Worm (Caenorhabditis elegans) whole organism, L3 larva: ENCODE measurements around the gene Y4C6B.1.

Experiments
- ama-1 ChIP-seq: fragments of 150-350 bp; optimal IDR thresholded peaks from 2 replicates; lab custom pipeline; 2018
- egl-27 ChIP-seq: sonication (generic microtip); optimal IDR thresholded peaks from 4 replicates; lab custom pipeline; 2017; ENCODE audit warnings: missing biosample characterization, missing genetic modification reagents, missing genetic modification characterization
- elt-2 ChIP-seq: sonication (generic microtip); optimal IDR thresholded peaks from 2 replicates; lab custom pipeline; 2016; ENCODE audit warnings: missing genetic modification reagents, mild to moderate bottlenecking, missing genetic modification characterization, missing compliant biosample characterization
- hmg-11 ChIP-seq: sonication (generic microtip); optimal IDR thresholded peaks from 2 replicates; lab custom pipeline; 2016; ENCODE audit warnings: missing genetic modification characterization, missing compliant biosample characterization
- jun-1 ChIP-seq: fragments of 150-350 bp; optimal IDR thresholded peaks from 2 replicates; lab custom pipeline; 2014; ENCODE audit warnings: missing biosample characterization, missing genetic modification reagents, missing genetic modification characterization
- lin-39 ChIP-seq: fragments of 150-350 bp; optimal IDR thresholded peaks from 2 replicates; lab custom pipeline; 2018; ENCODE audit warnings: missing biosample characterization, missing genetic modification reagents, missing genetic modification characterization
- nhr-12 ChIP-seq: fragments of 150-350 bp; optimal IDR thresholded peaks from 2 replicates; lab custom pipeline; 2014; ENCODE audit warnings: missing biosample characterization, missing genetic modification characterization
- nhr-23 ChIP-seq: fragments of 150-350 bp; optimal IDR thresholded peaks from 2 replicates; lab custom pipeline; 2014; ENCODE audit warnings: missing biosample characterization, missing genetic modification reagents, missing genetic modification characterization
- nhr-237 ChIP-seq: fragments of 150-350 bp; optimal IDR thresholded peaks from 2 replicates; lab custom pipeline; 2014; ENCODE audit warnings: missing biosample characterization, missing genetic modification characterization
- nhr-77 ChIP-seq: fragments of 150-350 bp; optimal IDR thresholded peaks from 2 replicates; lab custom pipeline; 2014; ENCODE audit warnings: missing biosample characterization, missing genetic modification characterization
- pha-4 ChIP-seq: fragments of 150-350 bp; optimal IDR thresholded peaks from 2 replicates; lab custom pipeline; 2014; ENCODE audit warnings: missing biosample characterization, missing genetic modification reagents, missing genetic modification characterization
- unc-62 ChIP-seq: fragments of 150-350 bp; sonication (generic microtip); optimal IDR thresholded peaks from 4 replicates; lab custom pipeline; 2014; ENCODE audit warnings: missing biosample characterization, missing genetic modification reagents, missing genetic modification characterization
- ztf-4 ChIP-seq: fragments of 150-350 bp; optimal IDR thresholded peaks from 2 replicates; lab custom pipeline; 2014; ENCODE audit warnings: missing biosample characterization, missing genetic modification characterization

DNA sequence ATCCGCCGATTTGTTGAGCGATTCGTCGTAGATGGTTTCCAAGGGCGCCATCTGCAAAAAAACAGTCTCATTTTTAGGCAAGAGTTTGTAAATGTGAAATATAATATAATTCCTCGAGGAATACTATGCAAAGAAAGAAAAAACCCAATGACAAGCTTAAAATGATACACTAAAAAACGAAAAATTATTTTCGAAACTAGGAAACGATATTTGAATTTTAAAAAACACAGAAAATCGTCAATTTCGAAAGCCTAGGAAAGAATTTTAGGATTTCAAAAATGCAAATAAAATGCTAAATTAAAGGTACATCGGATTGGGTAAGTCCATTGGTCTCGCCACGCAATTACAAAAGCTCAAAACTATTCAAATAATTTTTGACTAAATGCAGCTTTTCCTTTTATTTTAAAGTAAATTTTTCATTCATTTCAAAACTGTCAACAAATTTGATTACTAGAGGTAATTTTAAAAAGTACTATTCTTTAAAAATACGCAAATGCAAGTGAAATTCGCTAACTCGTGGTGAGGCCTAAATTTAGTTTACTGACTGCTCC, 37.3 kb downstream of the Y4C6B.1 start, which contains the start of the genes htp-1 and ZK616.5:
- TF ChIP-seq nhr-23 (tag; lab: Kevin White, UChicago), result no peak
- TF ChIP-seq nhr-77, result no peak
- no peak for TF ChIP-seq ztf-4 (tag; lab: Kevin White, UChicago)
- no peak for TF ChIP-seq nhr-237 (tag; lab: Kevin White, UChicago)
- no peak for TF ChIP-seq jun-1 (tag; lab: Kevin White, UChicago)
- TF ChIP-seq ama-1 (lab: Kevin White, UChicago), result no peak
- TF ChIP-seq elt-2 (tag; lab: Kevin White, UChicago), result no peak
- TF ChIP-seq hmg-11 (tag; lab: Kevin White, UChicago), result no peak
- TF ChIP-seq egl-27 (tag; lab: Kevin White, UChicago), result no peak
- TF ChIP-seq pha-4 (tag; lab: Kevin White, UChicago), result no peak
- no peak for TF ChIP-seq lin-39
- TF ChIP-seq unc-62 (GFP tag; lab: Kevin White, UChicago), result no peak
- TF ChIP-seq nhr-12 (tag; lab: Kevin White, UChicago), result no peak
